Worm (Caenorhabditis elegans) whole organism, mixed stage, embryonic: Measurements from ENCODE around the gene msp-79.
"Not testable (repeated sequence)": the region's sequence is repeated elsewhere in the genome, so short reads cannot be mapped to it uniquely, and the experiment has no call there.

Experiments used
- ceh-39 ChIP-seq: fragments of 150-350 bp; optimal IDR thresholded peaks from 2 replicates; lab custom pipeline; 2014; ENCODE audit warnings: missing biosample characterization, missing genetic modification characterization
- ceh-43 ChIP-seq: fragments of 200-800 bp; sonication (Bioruptor generic); optimal IDR thresholded peaks from 2 replicates; lab custom pipeline; 2018; ENCODE audit warnings: mild to moderate bottlenecking, missing genetic modification characterization, moderate library complexity, missing compliant biosample characterization
- ceh-83 ChIP-seq: fragments of 200-800 bp; sonication (Bioruptor generic); optimal IDR thresholded peaks from 2 replicates; lab custom pipeline; 2018; ENCODE audit warnings: mild to moderate bottlenecking, missing genetic modification characterization, missing compliant biosample characterization
- ces-1 ChIP-seq: fragments of 150-350 bp; optimal IDR thresholded peaks from 2 replicates; lab custom pipeline; 2014; ENCODE audit warnings: missing biosample characterization, missing genetic modification reagents, missing genetic modification characterization
- cnd-1 ChIP-seq: fragments of 200-800 bp; sonication (Bioruptor generic); optimal IDR thresholded peaks from 2 replicates; lab custom pipeline; 2018; ENCODE audit warnings: mild to moderate bottlenecking, missing genetic modification characterization, missing compliant biosample characterization
- elt-1 ChIP-seq: sonication (generic microtip); optimal IDR thresholded peaks from 2 replicates; lab custom pipeline; 2017; ENCODE audit warnings: missing genetic modification characterization, mild to moderate bottlenecking, missing compliant biosample characterization, antibody characterized with exemption, moderate library complexity, borderline replicate concordance; ENCODE audit not compliant: insufficient read depth
- elt-3 ChIP-seq: fragments of 150-350 bp; optimal IDR thresholded peaks from 2 replicates; lab custom pipeline; 2014; ENCODE audit warnings: missing biosample characterization, missing genetic modification characterization
- hlh-1 ChIP-seq: fragments of 150-350 bp; optimal IDR thresholded peaks from 2 replicates; lab custom pipeline; 2014; ENCODE audit warnings: missing biosample characterization, missing genetic modification reagents, missing genetic modification characterization
- lin-13 ChIP-seq: fragments of 150-350 bp; optimal IDR thresholded peaks from 2 replicates; lab custom pipeline; 2014; ENCODE audit warnings: missing biosample characterization, missing genetic modification characterization
- lin-32 ChIP-seq: fragments of 200-800 bp; sonication (Bioruptor generic); optimal IDR thresholded peaks from 2 replicates; lab custom pipeline; 2018; ENCODE audit warnings: mild to moderate bottlenecking, missing genetic modification characterization, missing compliant biosample characterization
- lsy-2 ChIP-seq: fragments of 150-350 bp; optimal IDR thresholded peaks from 2 replicates; lab custom pipeline; 2014; ENCODE audit warnings: missing biosample characterization, missing genetic modification characterization
- mab-5 ChIP-seq: fragments of 150-350 bp; optimal IDR thresholded peaks from 2 replicates; lab custom pipeline; 2014; ENCODE audit warnings: missing biosample characterization, missing genetic modification characterization
- mep-1 ChIP-seq: fragments of 150-350 bp; optimal IDR thresholded peaks from 2 replicates; lab custom pipeline; 2017; ENCODE audit warnings: missing biosample characterization, missing genetic modification reagents, missing genetic modification characterization, inconsistent platforms
- mls-2 ChIP-seq: sonication (generic microtip); optimal IDR thresholded peaks from 2 replicates; lab custom pipeline; 2016; ENCODE audit warnings: mild to moderate bottlenecking, missing genetic modification characterization, moderate library complexity, missing compliant biosample characterization
- nhr-12 ChIP-seq: fragments of 150-350 bp; optimal IDR thresholded peaks from 2 replicates; lab custom pipeline; 2014; ENCODE audit warnings: missing biosample characterization, missing genetic modification characterization
- nhr-2 ChIP-seq: fragments of 150-350 bp; optimal IDR thresholded peaks from 2 replicates; lab custom pipeline; 2014; ENCODE audit warnings: missing biosample characterization, missing genetic modification characterization
- nhr-237 ChIP-seq: fragments of 150-350 bp; optimal IDR thresholded peaks from 2 replicates; lab custom pipeline; 2014; ENCODE audit warnings: missing biosample characterization, missing genetic modification characterization
- nhr-28 ChIP-seq: fragments of 150-350 bp; optimal IDR thresholded peaks from 2 replicates; lab custom pipeline; 2014; ENCODE audit warnings: missing biosample characterization, missing genetic modification characterization
- nhr-76 ChIP-seq: sonication (generic microtip); optimal IDR thresholded peaks from 2 replicates; lab custom pipeline; 2017; ENCODE audit warnings: missing biosample characterization, missing genetic modification characterization
- pha-4 ChIP-seq: fragments of 150-350 bp; optimal IDR thresholded peaks from 2 replicates; lab custom pipeline; 2018; ENCODE audit warnings: missing biosample characterization, missing genetic modification reagents, missing genetic modification characterization
- sem-2 ChIP-seq: fragments of 200-800 bp; sonication (Bioruptor generic); optimal IDR thresholded peaks from 2 replicates; lab custom pipeline; 2018; ENCODE audit warnings: mild to moderate bottlenecking, missing genetic modification characterization, missing compliant biosample characterization
- snpc-4 ChIP-seq: fragments of 150-350 bp; optimal IDR thresholded peaks from 2 replicates; lab custom pipeline; 2014; ENCODE audit warnings: missing biosample characterization, missing genetic modification characterization
- sptf-1 ChIP-seq: sonication (generic microtip); optimal IDR thresholded peaks from 2 replicates; lab custom pipeline; 2017; ENCODE audit warnings: mild to moderate bottlenecking, missing genetic modification characterization, moderate library complexity, missing compliant biosample characterization
- tbx-8 ChIP-seq: fragments of 200-800 bp; sonication (Bioruptor generic); optimal IDR thresholded peaks from 2 replicates; lab custom pipeline; 2018; ENCODE audit warnings: mild to moderate bottlenecking, missing genetic modification characterization, moderate library complexity, missing compliant biosample characterization
- unc-120 ChIP-seq: sonication (generic microtip); optimal IDR thresholded peaks from 2 replicates; lab custom pipeline; 2017; ENCODE audit warnings: missing genetic modification characterization, missing compliant biosample characterization; ENCODE audit not compliant: poor library complexity, severe bottlenecking
- unc-39 ChIP-seq: fragments of 150-350 bp; optimal IDR thresholded peaks from 2 replicates; lab custom pipeline; 2014; ENCODE audit warnings: missing biosample characterization, missing genetic modification characterization
- unc-62 ChIP-seq: fragments of 150-350 bp; optimal IDR thresholded peaks from 2 replicates; lab custom pipeline; 2014; ENCODE audit warnings: missing biosample characterization, missing genetic modification reagents, missing genetic modification characterization
- zip-8 ChIP-seq: fragments of 150-350 bp; optimal IDR thresholded peaks from 2 replicates; lab custom pipeline; 2014; ENCODE audit warnings: missing biosample characterization, missing genetic modification characterization
- ztf-11 ChIP-seq: fragments of 150-350 bp; optimal IDR thresholded peaks from 2 replicates; lab custom pipeline; 2014; ENCODE audit warnings: missing biosample characterization, missing genetic modification characterization

The msp-79 gene

ce11 chrIV:9767054-9767453, at the start of gene msp-79:
msp-79 (minus strand) TSS chrIV:9767154.
- not testable (repeated sequence) for TF ChIP-seq hlh-1 (tag; lab: Kevin White, UChicago); nhr-2; zip-8 (tag; lab: Kevin White, UChicago)

DNA sequence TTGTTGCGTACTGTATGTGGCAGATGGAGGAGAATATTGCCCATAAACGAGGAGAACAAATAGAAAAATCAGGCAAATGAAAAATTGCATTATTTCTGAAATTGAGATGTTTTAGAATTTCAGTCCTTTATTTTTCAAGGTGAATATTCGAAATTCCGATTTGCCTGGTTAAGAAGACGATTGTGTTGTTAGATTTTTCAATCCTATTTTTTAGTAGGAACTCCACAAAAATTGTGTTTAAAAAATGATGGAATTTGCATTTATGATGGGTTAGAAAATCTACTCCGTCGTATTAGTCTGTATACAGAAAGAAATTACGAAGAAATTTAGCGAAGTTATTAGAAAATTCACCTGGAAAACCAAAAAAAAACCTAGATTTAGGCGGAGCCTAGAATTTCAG, 48.5 kb upstream of the msp-79 start, which contains the start of gene egl-20:
Gene egl-20, minus strand, starts transcription at position 101 of the 400 bp plus-strand sequence.
- TF ChIP-seq elt-1 (tag; lab: Kevin White, UChicago), result no peak
- TF ChIP-seq nhr-12 (tag; lab: Kevin White, UChicago), result no peak
- no peak for TF ChIP-seq ces-1 (GFP tag; lab: Kevin White, UChicago)
- no peak for TF ChIP-seq lsy-2 (tag; lab: Kevin White, UChicago)
- TF ChIP-seq, all 35 proteins: peak for 0

DNA sequence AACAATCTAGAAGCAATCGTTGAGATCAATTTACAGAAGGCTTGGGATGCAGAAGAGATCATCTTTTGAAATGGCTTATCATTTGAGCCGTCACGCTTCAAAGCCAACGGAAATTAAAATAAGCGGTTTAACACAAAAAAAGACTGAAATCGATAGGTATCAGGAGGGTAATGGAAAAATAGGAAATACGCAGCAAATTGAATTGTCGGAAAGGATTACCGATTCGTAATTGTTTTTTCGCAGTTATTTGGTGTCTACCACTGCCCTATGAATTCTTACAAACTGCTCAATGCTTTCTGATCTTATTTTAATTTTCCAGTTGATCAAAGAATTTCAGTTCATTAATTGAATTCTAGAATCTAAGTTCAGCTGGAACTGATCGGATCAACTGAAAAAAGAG, 44.5 kb upstream of the msp-79 start:
- TF ChIP-seq nhr-28 (tag; lab: Kevin White, UChicago), result no peak

- TF ChIP-seq unc-39 (tag; lab: Kevin White, UChicago), result no peak
- TF ChIP-seq mab-5 (tag; lab: Kevin White, UChicago), result no peak
Observed at ce11 chrIV:9810633-9811032, 43.7 kb upstream of the msp-79 start, which contains the start of gene dct-15. dct-15 (minus strand) TSS chrIV:9810733.

- no peak for TF ChIP-seq lin-32
- no peak for TF ChIP-seq unc-62 (GFP tag; lab: Kevin White, UChicago)
- peak; percentile 66 for TF ChIP-seq ces-1 (GFP tag; lab: Kevin White, UChicago)
- TF ChIP-seq lsy-2 (tag; lab: Kevin White, UChicago), result no peak
- no peak for TF ChIP-seq mep-1 (tag; lab: Kevin White, UChicago)
- TF ChIP-seq zip-8 (tag; lab: Kevin White, UChicago), result no peak
- no peak for TF ChIP-seq nhr-76 (tag; lab: Kevin White, UChicago)
- TF ChIP-seq ceh-39 (tag; lab: Kevin White, UChicago), result peak; percentile 53
- peak; percentile 52 for TF ChIP-seq unc-120 (tag; lab: Kevin White, UChicago)
- no peak for TF ChIP-seq mab-5 (tag; lab: Kevin White, UChicago)
Observed at ce11 chrIV:9803544-9803943, 36.6 kb upstream of the msp-79 start.

DNA sequence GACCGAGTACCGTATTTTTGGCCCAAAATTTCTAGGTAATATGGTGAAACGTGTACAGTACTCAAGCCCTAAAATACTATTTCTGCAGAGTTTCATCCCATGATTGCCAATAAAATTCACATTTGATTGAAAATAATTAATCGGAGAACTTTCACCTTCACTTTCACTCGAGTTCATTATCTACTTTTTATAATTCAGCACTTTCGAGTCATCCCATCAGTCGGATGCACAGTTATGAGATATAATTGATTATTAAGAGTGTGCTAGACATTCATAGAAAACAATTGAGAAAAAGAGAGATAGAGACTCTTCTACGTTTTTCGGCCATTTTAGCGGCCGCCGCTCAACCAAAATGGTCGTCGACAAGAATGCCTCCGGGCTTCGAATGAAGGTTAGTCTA, 35.8 kb upstream of the msp-79 start, which contains the start of gene fat-3:
Gene fat-3, plus strand, starts transcription at position 313 of the 400 bp plus-strand sequence.
- TF ChIP-seq sem-2 (GFP tag; lab: Kevin White, UChicago), result no peak
- TF ChIP-seq hlh-1 (tag; lab: Kevin White, UChicago), result no peak
- TF ChIP-seq ztf-11 (tag; lab: Kevin White, UChicago), result no peak
- TF ChIP-seq elt-3, result no peak
- no peak for TF ChIP-seq mab-5 (tag; lab: Kevin White, UChicago)
- TF ChIP-seq pha-4 (tag; lab: Kevin White, UChicago), result no peak
- no peak for TF ChIP-seq nhr-237 (tag; lab: Kevin White, UChicago)
- TF ChIP-seq lsy-2 (tag; lab: Kevin White, UChicago), result no peak
- no peak for TF ChIP-seq nhr-76 (tag; lab: Kevin White, UChicago)
- TF ChIP-seq nhr-12 (tag; lab: Kevin White, UChicago), result no peak
- TF ChIP-seq mls-2 (tag; lab: Kevin White, UChicago), result no peak
- TF ChIP-seq ceh-43, result no peak
- TF ChIP-seq cnd-1 (tag; lab: Kevin White, UChicago), result no peak
- TF ChIP-seq ces-1 (GFP tag; lab: Kevin White, UChicago), result no peak
- TF ChIP-seq ceh-83 (GFP tag; lab: Kevin White, UChicago), result no peak
- TF ChIP-seq tbx-8 (GFP tag; lab: Kevin White, UChicago), result no peak
- no peak for TF ChIP-seq sptf-1 (tag; lab: Kevin White, UChicago)
- no peak for TF ChIP-seq lin-13 (tag; lab: Kevin White, UChicago)
- no peak for TF ChIP-seq mep-1 (tag; lab: Kevin White, UChicago)

- TF ChIP-seq lsy-2 (tag; lab: Kevin White, UChicago), result no peak
- no peak for TF ChIP-seq nhr-28 (tag; lab: Kevin White, UChicago)
- no peak for TF ChIP-seq sem-2 (GFP tag; lab: Kevin White, UChicago)
- no peak for TF ChIP-seq ceh-83 (GFP tag; lab: Kevin White, UChicago)
- TF ChIP-seq zip-8 (tag; lab: Kevin White, UChicago), result no peak
- no peak for TF ChIP-seq lin-13 (tag; lab: Kevin White, UChicago)
- no peak for TF ChIP-seq snpc-4
- TF ChIP-seq ztf-11 (tag; lab: Kevin White, UChicago), result no peak
- TF ChIP-seq ces-1 (GFP tag; lab: Kevin White, UChicago), result no peak
- TF ChIP-seq ceh-39 (tag; lab: Kevin White, UChicago), result no peak
- no peak for TF ChIP-seq unc-62 (GFP tag; lab: Kevin White, UChicago)
- no peak for TF ChIP-seq unc-120 (tag; lab: Kevin White, UChicago)
Observed at ce11 chrIV:9801418-9801817, 34.5 kb upstream of the msp-79 start.
